Fruit fly (Drosophila melanogaster) whole organism, embryonic: ENCODE results near the gene CG15725.

Source experiments
- Adf1 ChIP-seq: fragments of 200-800 bp; sonication (Bioruptor generic); IDR thresholded peaks from 2 replicates; pipeline ENCODE4 v1.3.6; 2022; ENCODE audit warnings: missing biosample characterization, missing genetic modification characterization
- BEAF-32 ChIP-seq: fragments of 200-800 bp; sonication (Bioruptor generic); optimal IDR thresholded peaks from 3 replicates; lab custom pipeline; 2017; ENCODE audit warnings: missing biosample characterization, missing genetic modification characterization, mild to moderate bottlenecking, moderate library complexity, missing genetic modification reagents
- Bgb ChIP-seq: fragments of 200-800 bp; sonication (Bioruptor generic); IDR thresholded peaks from 2 replicates; pipeline ENCODE4 v1.3.6; 2022; ENCODE audit warnings: missing biosample characterization, missing genetic modification characterization; ENCODE audit not compliant: partially characterized antibody
- CG1024 ChIP-seq: fragments of 200-800 bp; sonication (Bioruptor generic); IDR thresholded peaks from 2 replicates; pipeline ENCODE4 v1.3.6; 2022; ENCODE audit warnings: missing biosample characterization, missing genetic modification characterization
- CG11696 ChIP-seq: fragments of 200-800 bp; sonication (Bioruptor generic); IDR thresholded peaks from 2 replicates; pipeline ENCODE4 v1.3.6; 2022; ENCODE audit warnings: missing biosample characterization, missing genetic modification characterization
- CG12236 ChIP-seq: fragments of 200-800 bp; sonication (Bioruptor generic); optimal IDR thresholded peaks from 2 replicates; lab custom pipeline; 2016; ENCODE audit warnings: missing biosample characterization, missing genetic modification characterization
- CG12769 ChIP-seq: fragments of 200-800 bp; sonication (Bioruptor generic); optimal IDR thresholded peaks from 2 replicates; lab custom pipeline; 2019; ENCODE audit warnings: missing biosample characterization, mild to moderate bottlenecking, missing genetic modification characterization, moderate library complexity
- CG15011 ChIP-seq: fragments of 200-800 bp; sonication (Bioruptor generic); optimal IDR thresholded peaks from 3 replicates; lab custom pipeline; 2018; ENCODE audit warnings: missing biosample characterization, mild to moderate bottlenecking, missing genetic modification characterization
- CG1529 ChIP-seq: fragments of 200-800 bp; sonication (Bioruptor generic); optimal IDR thresholded peaks from 3 replicates; lab custom pipeline; 2018; ENCODE audit warnings: missing biosample characterization, missing genetic modification characterization
- CG1602 ChIP-seq: fragments of 200-800 bp; sonication (Bioruptor generic); optimal IDR thresholded peaks from 3 replicates; lab custom pipeline; 2016; ENCODE audit warnings: missing biosample characterization, missing genetic modification characterization
- CG18262 ChIP-seq: fragments of 200-800 bp; optimal IDR thresholded peaks from 3 replicates; lab custom pipeline; 2019; ENCODE audit warnings: missing biosample characterization, mild to moderate bottlenecking, missing genetic modification characterization, moderate library complexity
- CG18764 ChIP-seq: fragments of 200-800 bp; sonication (Bioruptor generic); optimal IDR thresholded peaks from 3 replicates; lab custom pipeline; 2016; ENCODE audit warnings: missing biosample characterization, missing genetic modification characterization
- CG2875 ChIP-seq: fragments of 200-800 bp; sonication (Bioruptor generic); optimal IDR thresholded peaks from 2 replicates; lab custom pipeline; 2017; ENCODE audit warnings: missing biosample characterization, mild to moderate bottlenecking, missing genetic modification characterization, missing genetic modification reagents
- CG32532 ChIP-seq: fragments of 200-800 bp; sonication (Bioruptor generic); IDR thresholded peaks from 2 replicates; pipeline ENCODE4 v1.3.6; 2022; ENCODE audit warnings: missing biosample characterization, missing genetic modification characterization
- CG3407 ChIP-seq: fragments of 200-800 bp; sonication (Bioruptor generic); optimal IDR thresholded peaks from 2 replicates; lab custom pipeline; 2018; ENCODE audit warnings: missing biosample characterization, mild to moderate bottlenecking, missing genetic modification characterization
- CG42726 ChIP-seq: fragments of 200-800 bp; sonication (Bioruptor generic); IDR thresholded peaks from 2 replicates; pipeline ENCODE4 v1.3.6; 2022; ENCODE audit warnings: missing biosample characterization, missing genetic modification characterization; ENCODE audit not compliant: partially characterized antibody
- CG4360 ChIP-seq: fragments of 200-800 bp; sonication (Bioruptor generic); IDR thresholded peaks from 2 replicates; pipeline ENCODE4 v1.3.6; 2022; ENCODE audit warnings: missing biosample characterization, missing genetic modification characterization
- CG4707 ChIP-seq: fragments of 200-800 bp; sonication (Bioruptor generic); optimal IDR thresholded peaks from 2 replicates; lab custom pipeline; 2018; ENCODE audit warnings: missing biosample characterization, mild to moderate bottlenecking, missing genetic modification characterization, moderate library complexity
- CG5180 ChIP-seq: fragments of 200-800 bp; sonication (Bioruptor generic); optimal IDR thresholded peaks from 3 replicates; lab custom pipeline; 2017; ENCODE audit warnings: missing biosample characterization, missing genetic modification characterization, mild to moderate bottlenecking, moderate library complexity, missing genetic modification reagents
- CG6689 ChIP-seq: fragments of 200-800 bp; sonication (Bioruptor generic); IDR thresholded peaks from 2 replicates; pipeline ENCODE4 v1.3.6; 2022; ENCODE audit warnings: missing biosample characterization, missing genetic modification characterization
- CG7357 ChIP-seq: fragments of 200-800 bp; sonication (Bioruptor generic); IDR thresholded peaks from 3 replicates; pipeline ENCODE4 v1.3.6; 2022; ENCODE audit warnings: missing biosample characterization, missing genetic modification characterization
- CG7556 ChIP-seq: fragments of 200-800 bp; sonication (Bioruptor generic); optimal IDR thresholded peaks from 2 replicates; lab custom pipeline; 2017; ENCODE audit warnings: missing biosample characterization, mild to moderate bottlenecking, missing genetic modification characterization
- CG8388 ChIP-seq: fragments of 200-800 bp; sonication (Bioruptor generic); optimal IDR thresholded peaks from 2 replicates; lab custom pipeline; 2019; ENCODE audit warnings: missing biosample characterization, mild to moderate bottlenecking, missing genetic modification characterization, moderate library complexity
- Dll ChIP-seq: fragments of 200-800 bp; sonication (Bioruptor generic); IDR thresholded peaks from 4 replicates; pipeline ENCODE4 v1.3.6; 2022; ENCODE audit warnings: missing biosample characterization, missing genetic modification characterization; ENCODE audit not compliant: partially characterized antibody
- Doc2 ChIP-seq: fragments of 200-800 bp; sonication (Bioruptor generic); IDR thresholded peaks from 2 replicates; pipeline ENCODE4 v1.3.6; 2022; ENCODE audit warnings: missing biosample characterization, missing genetic modification characterization
- E2f1 ChIP-seq: fragments of 200-800 bp; sonication (Bioruptor generic); IDR thresholded peaks from 2 replicates; pipeline ENCODE4 v1.3.6; 2022; ENCODE audit warnings: missing biosample characterization, missing genetic modification characterization
- Ets65A ChIP-seq: fragments of 200-800 bp; sonication (Bioruptor generic); peaks from one replicate; lab custom pipeline; 2016; ENCODE audit warnings: missing biosample characterization, missing genetic modification characterization
- Hr51 ChIP-seq, 2 experiments: fragments of 200-800 bp; sonication (Bioruptor generic); optimal IDR thresholded peaks; 2 replicates in 1 of 2; 3 replicates in 1 of 2; lab custom pipeline; 2016 to 2018; ENCODE audit warnings: missing biosample characterization in 2 of 2, missing genetic modification characterization in 2 of 2, mild to moderate bottlenecking in 1 of 2, moderate library complexity in 1 of 2
- MTF-1 ChIP-seq: fragments of 200-800 bp; sonication (Bioruptor generic); optimal IDR thresholded peaks from 2 replicates; lab custom pipeline; 2018; ENCODE audit warnings: missing biosample characterization, mild to moderate bottlenecking, missing genetic modification characterization, borderline replicate concordance
- Ptx1 ChIP-seq: fragments of 200-800 bp; sonication (Bioruptor generic); IDR thresholded peaks from 2 replicates; pipeline ENCODE4 v1.3.6; 2022; ENCODE audit warnings: missing biosample characterization, missing genetic modification characterization
- Sox100B ChIP-seq: fragments of 200-800 bp; sonication (Bioruptor generic); optimal IDR thresholded peaks from 3 replicates; lab custom pipeline; 2018; ENCODE audit warnings: missing biosample characterization, mild to moderate bottlenecking, missing genetic modification characterization
- Spps ChIP-seq: fragments of 200-800 bp; sonication (Bioruptor generic); optimal IDR thresholded peaks from 2 replicates; lab custom pipeline; 2018; ENCODE audit warnings: missing biosample characterization, mild to moderate bottlenecking, missing genetic modification characterization
- Taf1 ChIP-seq: fragments of 200-800 bp; sonication (Bioruptor generic); IDR thresholded peaks from 2 replicates; pipeline ENCODE4 v1.3.6; 2022; ENCODE audit warnings: missing biosample characterization, missing genetic modification characterization
- Xbp1 ChIP-seq: fragments of 200-800 bp; sonication (Bioruptor generic); optimal IDR thresholded peaks from 3 replicates; lab custom pipeline; 2016; ENCODE audit warnings: missing biosample characterization, mild to moderate bottlenecking, missing genetic modification characterization
- croc ChIP-seq: fragments of 200-800 bp; sonication (Bioruptor generic); conservative IDR thresholded peaks from 3 replicates; pipeline ENCODE4 v1.3.6; 2022; ENCODE audit warnings: missing biosample characterization, missing genetic modification characterization
- dan ChIP-seq: fragments of 200-800 bp; sonication (Bioruptor generic); IDR thresholded peaks from 2 replicates; pipeline ENCODE4 v1.3.6; 2022; ENCODE audit warnings: missing biosample characterization, missing genetic modification characterization
- dysf ChIP-seq: fragments of 200-800 bp; sonication (Bioruptor generic); IDR thresholded peaks from 3 replicates; pipeline ENCODE4 v1.3.6; 2022; ENCODE audit warnings: missing biosample characterization, missing genetic modification characterization
- emc ChIP-seq: fragments of 200-800 bp; sonication (Bioruptor generic); optimal IDR thresholded peaks from 2 replicates; lab custom pipeline; 2016; ENCODE audit warnings: missing biosample characterization, missing genetic modification characterization
- fd3F ChIP-seq: fragments of 200-800 bp; sonication (Bioruptor generic); optimal IDR thresholded peaks from 2 replicates; lab custom pipeline; 2018; ENCODE audit warnings: missing biosample characterization, mild to moderate bottlenecking, missing genetic modification characterization, moderate library complexity
- ham ChIP-seq: fragments of 200-800 bp; sonication (Bioruptor generic); IDR thresholded peaks from 2 replicates; pipeline ENCODE4 v1.3.6; 2022; ENCODE audit warnings: missing biosample characterization, missing genetic modification characterization
- jigr1 ChIP-seq: fragments of 200-800 bp; sonication (Bioruptor generic); IDR thresholded peaks from 3 replicates; pipeline ENCODE4 v1.3.6; 2022; ENCODE audit warnings: missing biosample characterization, missing genetic modification characterization
- nau ChIP-seq: fragments of 200-800 bp; sonication (Bioruptor generic); optimal IDR thresholded peaks from 3 replicates; lab custom pipeline; 2017; ENCODE audit warnings: missing biosample characterization, mild to moderate bottlenecking, missing genetic modification characterization, missing genetic modification reagents
- otp ChIP-seq: fragments of 200-800 bp; sonication (Bioruptor generic); IDR thresholded peaks from 3 replicates; pipeline ENCODE4, ENCODE4 v1.3.6; 2022; ENCODE audit warnings: missing biosample characterization, missing genetic modification characterization
- pb ChIP-seq: fragments of 200-800 bp; sonication (Bioruptor generic); optimal IDR thresholded peaks from 3 replicates; lab custom pipeline; 2016; ENCODE audit warnings: missing biosample characterization, missing genetic modification characterization
- pita ChIP-seq: fragments of 200-800 bp; sonication (Bioruptor generic); optimal IDR thresholded peaks from 2 replicates; lab custom pipeline; 2017; ENCODE audit warnings: missing biosample characterization, mild to moderate bottlenecking, missing genetic modification characterization
- ranshi ChIP-seq: fragments of 200-800 bp; sonication (Bioruptor generic); IDR thresholded peaks from 2 replicates; pipeline ENCODE4 v1.3.6; 2022; ENCODE audit warnings: missing biosample characterization, missing genetic modification characterization
- ro ChIP-seq: fragments of 200-800 bp; sonication (Bioruptor generic); IDR thresholded peaks from 2 replicates; pipeline ENCODE4 v1.3.6; 2022; ENCODE audit warnings: missing biosample characterization, missing genetic modification characterization
- vnd ChIP-seq: fragments of 200-800 bp; sonication (Bioruptor generic); IDR thresholded peaks from 3 replicates; pipeline ENCODE4 v1.3.6; 2022; ENCODE audit warnings: missing biosample characterization, missing genetic modification characterization; ENCODE audit not compliant: partially characterized antibody

The CG15725 gene

dm6 chrX:12735478-12736428 is 30.1 kb downstream of the CG15725 start (continued):
- TF ChIP-seq CG5180 (GFP tag; lab: Kevin White, UChicago), result peak; percentile 74
- TF ChIP-seq ham (GFP tag; lab: Robert Waterston, UW), result peak; percentile 54; the same call in 1 of the 2 replicates
- TF ChIP-seq Adf1 (GFP tag; lab: Robert Waterston, UW), result peak; percentile 85
- peak; percentile 75 for TF ChIP-seq CG32532 (GFP tag; lab: Robert Waterston, UW)
- TF ChIP-seq vnd, result no peak
- peak; percentile 87 to 95 for TF ChIP-seq Hr51 (GFP tag; optimal IDR thresholded peaks at IDR 0.05; lab: Kevin White, UChicago)
- TF ChIP-seq CG18262, result peak; percentile 98
- TF ChIP-seq CG4707 (GFP tag; lab: Kevin White, UChicago), result peak; percentile 67
- no peak for TF ChIP-seq Dll (GFP tag; lab: Robert Waterston, UW)
- TF ChIP-seq Taf1 (GFP tag; lab: Robert Waterston, UW), result peak; percentile 53
- TF ChIP-seq CG11696 (GFP tag; lab: Robert Waterston, UW), result peak; percentile 97
- TF ChIP-seq CG7556, result peak; percentile 98
- TF ChIP-seq ranshi (GFP tag; lab: Robert Waterston, UW), result peak; percentile 68; the same call in 1 of the 2 replicates
- TF ChIP-seq Sox100B (GFP tag; lab: Kevin White, UChicago), result peak; percentile 98
- TF ChIP-seq CG1024 (GFP tag; lab: Robert Waterston, UW), result 0 out of 2 replicates have a peak, but pooled peaks have one; percentile 48
- peak; percentile 88 for TF ChIP-seq emc (GFP tag; lab: Kevin White, UChicago)
- TF ChIP-seq MTF-1, result peak; percentile 47
- TF ChIP-seq otp, result peak; percentile 9; the same call in 1 of the 3 replicates
- peak; percentile 83; the same call in 2 of the 3 replicates for TF ChIP-seq CG7357 (GFP tag; lab: Robert Waterston, UW)
- peak; percentile 99 for TF ChIP-seq Ets65A (GFP tag; lab: Kevin White, UChicago)
- peak; percentile 83 for TF ChIP-seq croc
- peak; percentile 90 for TF ChIP-seq CG2875 (GFP tag; lab: Kevin White, UChicago)
- TF ChIP-seq CG18764, result peak; percentile 87
- TF ChIP-seq Bgb (GFP tag; lab: Robert Waterston, UW), result no peak
- peak; percentile 66 for TF ChIP-seq E2f1 (GFP tag; lab: Robert Waterston, UW)
- TF ChIP-seq nau, result peak; percentile 94
- peak; percentile 92 for TF ChIP-seq pb (GFP tag; lab: Kevin White, UChicago)
- peak; percentile 84 for TF ChIP-seq Ptx1 (GFP tag; lab: Robert Waterston, UW)
- peak; percentile 28 for TF ChIP-seq BEAF-32 (GFP tag; lab: Kevin White, UChicago)
- TF ChIP-seq Spps (tag; lab: Kevin White, UChicago), result peak; percentile 78
- TF ChIP-seq jigr1, result peak; percentile 81; the same call in 2 of the 3 replicates
- TF ChIP-seq dan (GFP tag; lab: Robert Waterston, UW), result no peak
- peak; percentile 93 for TF ChIP-seq CG1602 (GFP tag; lab: Kevin White, UChicago)
- TF ChIP-seq pita (GFP tag; lab: Kevin White, UChicago), result no peak
- TF ChIP-seq fd3F (GFP tag; lab: Kevin White, UChicago), result peak; percentile 92
- TF ChIP-seq CG4360, result peak; percentile 92
- no peak for TF ChIP-seq CG42726 (GFP tag; lab: Robert Waterston, UW)
- no peak; the same call in 1 of the 2 replicates for TF ChIP-seq ro (GFP tag; lab: Robert Waterston, UW)
- peak; percentile 81 for TF ChIP-seq CG3407 (GFP tag; lab: Kevin White, UChicago)
- TF ChIP-seq Doc2 (GFP tag; lab: Robert Waterston, UW), result no peak
- peak; percentile 88 for TF ChIP-seq CG12236 (GFP tag; lab: Kevin White, UChicago)
- TF ChIP-seq Xbp1 (GFP tag; lab: Kevin White, UChicago), result peak; percentile 94
- TF ChIP-seq CG1529 (GFP tag; lab: Kevin White, UChicago), result peak; percentile 94
- TF ChIP-seq CG6689 (GFP tag; lab: Robert Waterston, UW), result peak; percentile 92
- peak; percentile 95 for TF ChIP-seq CG15011 (GFP tag; lab: Kevin White, UChicago)
- peak; percentile 87 for TF ChIP-seq CG12769 (tag; lab: Kevin White, UChicago)
- peak; percentile 92 for TF ChIP-seq CG8388 (GFP tag; lab: Kevin White, UChicago)
- TF ChIP-seq dysf (GFP tag; lab: Robert Waterston, UW), result peak; percentile 91
